Fruit fly (Drosophila melanogaster) whole organism, wandering third instar larva: ENCODE results near the gene Calr.
A peak's percentile ranks its signal among the peaks of the same experiment; 100 is the strongest.

Experiments
- Abd-B ChIP-seq: fragments of >200 bp; optimal IDR thresholded peaks from 2 replicates; lab custom pipeline; 2017; ENCODE audit warnings: missing biosample characterization, missing genetic modification characterization
- CG32264 ChIP-seq: fragments of 200-800 bp; sonication (Bioruptor generic); optimal IDR thresholded peaks from 2 replicates; lab custom pipeline; 2016; ENCODE audit warnings: missing biosample characterization, missing genetic modification characterization
- CG9705 ChIP-seq: fragments of 200-800 bp; sonication (Bioruptor generic); optimal IDR thresholded peaks from 2 replicates; lab custom pipeline; 2018; ENCODE audit warnings: missing biosample characterization, mild to moderate bottlenecking, missing genetic modification characterization
- CrebA ChIP-seq: fragments of 200-800 bp; sonication (Bioruptor generic); optimal IDR thresholded peaks from 2 replicates; lab custom pipeline; 2016; ENCODE audit warnings: missing biosample characterization, mild to moderate bottlenecking, missing genetic modification characterization, borderline replicate concordance
- Dfd ChIP-seq: fragments of >200 bp; optimal IDR thresholded peaks from 2 replicates; lab custom pipeline; 2017; ENCODE audit warnings: missing biosample characterization, missing genetic modification characterization
- Dif ChIP-seq: fragments of 200-275, 200-300 bp; sonication (Bioruptor generic); optimal IDR thresholded peaks from 2 replicates; lab custom pipeline; 2018; ENCODE audit warnings: missing biosample characterization, missing genetic modification characterization; ENCODE audit not compliant: partially characterized antibody
- GATAd ChIP-seq: sonication (Bioruptor generic); optimal IDR thresholded peaks from 2 replicates; lab custom pipeline; 2016; ENCODE audit warnings: missing biosample characterization, missing genetic modification characterization
- HLH106 ChIP-seq: fragments of 200-800 bp; optimal IDR thresholded peaks from 3 replicates; lab custom pipeline; 2019; ENCODE audit warnings: missing biosample characterization, mild to moderate bottlenecking, missing genetic modification characterization, moderate library complexity
- Hnf4 ChIP-seq: fragments of 200-800 bp; sonication (Bioruptor generic); optimal IDR thresholded peaks from 2 replicates; lab custom pipeline; 2016; ENCODE audit warnings: missing biosample characterization, mild to moderate bottlenecking, missing genetic modification characterization
- Hr78 ChIP-seq: fragments of >200 bp; optimal IDR thresholded peaks from 2 replicates; lab custom pipeline; 2017; ENCODE audit warnings: missing biosample characterization, missing genetic modification characterization
- Hr83 ChIP-seq: fragments of 200-300 bp; sonication (Bioruptor generic); optimal IDR thresholded peaks from 2 replicates; lab custom pipeline; 2016; ENCODE audit warnings: missing biosample characterization, mild to moderate bottlenecking, missing genetic modification characterization, moderate library complexity; ENCODE audit not compliant: poor library complexity, severe bottlenecking
- Jra ChIP-seq: sonication (Bioruptor generic); optimal IDR thresholded peaks from 2 replicates; lab custom pipeline; 2016; ENCODE audit warnings: missing biosample characterization, missing genetic modification characterization
- Mio ChIP-seq: sonication (Bioruptor generic); optimal IDR thresholded peaks from 2 replicates; lab custom pipeline; 2016; ENCODE audit warnings: missing biosample characterization, missing genetic modification characterization
- Myc ChIP-seq: fragments of >200 bp; optimal IDR thresholded peaks from 2 replicates; lab custom pipeline; 2017
- N ChIP-seq: fragments of >200 bp; optimal IDR thresholded peaks from 2 replicates; lab custom pipeline; 2018; ENCODE audit warnings: missing biosample characterization, missing external identifiers, missing genetic modification characterization
- OdsH ChIP-seq: fragments of 200-800 bp; sonication (Bioruptor generic); optimal IDR thresholded peaks from 2 replicates; lab custom pipeline; 2016; ENCODE audit warnings: missing biosample characterization, mild to moderate bottlenecking, missing genetic modification characterization
- Rel ChIP-seq, 2 experiments: fragments of 200-800 bp; sonication (Bioruptor generic) in 1 of 2; optimal IDR thresholded peaks; 2 replicates in 1 of 2; 3 replicates in 1 of 2; lab custom pipeline; 2016 to 2019; ENCODE audit warnings: mild to moderate bottlenecking in 2 of 2, missing biosample characterization in 2 of 2, missing genetic modification characterization in 2 of 2, moderate library complexity in 1 of 2
- Sp1 ChIP-seq: fragments of 200-800 bp; sonication (Bioruptor generic); optimal IDR thresholded peaks from 3 replicates; lab custom pipeline; 2019; ENCODE audit warnings: missing biosample characterization, mild to moderate bottlenecking, missing genetic modification characterization, moderate library complexity
- Vsx2 ChIP-seq: fragments of 200-300, 225-300 bp; sonication (Bioruptor generic); optimal IDR thresholded peaks from 2 replicates; lab custom pipeline; 2018; ENCODE audit warnings: missing biosample characterization, missing genetic modification characterization; ENCODE audit not compliant: partially characterized antibody
- br ChIP-seq: fragments of 200-800 bp; sonication (Bioruptor generic); optimal IDR thresholded peaks from 2 replicates; lab custom pipeline; 2016; ENCODE audit warnings: missing biosample characterization, missing genetic modification characterization
- brk ChIP-seq: fragments of 200-800 bp; sonication (Bioruptor generic); optimal IDR thresholded peaks from 2 replicates; lab custom pipeline; 2016; ENCODE audit warnings: missing biosample characterization, mild to moderate bottlenecking, missing genetic modification characterization
- dl ChIP-seq, 2 experiments: fragments of 175-275, 200-275 bp in 1 of 2; fragments of 200-275 bp in 1 of 2; sonication (Bioruptor generic); optimal IDR thresholded peaks; lab custom pipeline; 2018; ENCODE audit warnings: mild to moderate bottlenecking in 2 of 2, missing biosample characterization in 2 of 2, missing genetic modification characterization in 2 of 2, moderate library complexity in 2 of 2; ENCODE audit not compliant: partially characterized antibody in 2 of 2, insufficient read depth in 1 of 2
- dmrt93B ChIP-seq: fragments of 200-800 bp; sonication (Bioruptor generic); optimal IDR thresholded peaks from 2 replicates; lab custom pipeline; 2018; ENCODE audit warnings: missing biosample characterization, mild to moderate bottlenecking, missing genetic modification characterization
- dsf ChIP-seq: sonication (Bioruptor generic); optimal IDR thresholded peaks from 2 replicates; lab custom pipeline; 2016; ENCODE audit warnings: missing biosample characterization, missing genetic modification characterization, borderline replicate concordance
- ey ChIP-seq: fragments of 200-800 bp; sonication (Bioruptor generic); optimal IDR thresholded peaks from 2 replicates; lab custom pipeline; 2016; ENCODE audit warnings: missing biosample characterization, missing genetic modification characterization
- foxo ChIP-seq, 2 experiments: fragments of 200-800 bp; sonication (Bioruptor generic); optimal IDR thresholded peaks; 2 replicates in 1 of 2; 3 replicates in 1 of 2; lab custom pipeline; 2016 to 2017; ENCODE audit warnings: missing biosample characterization in 2 of 2, missing genetic modification characterization in 2 of 2
- fru ChIP-seq: fragments of 200-800 bp; sonication (Bioruptor generic); optimal IDR thresholded peaks from 3 replicates; lab custom pipeline; 2016; ENCODE audit warnings: missing biosample characterization, mild to moderate bottlenecking, missing genetic modification characterization
- h ChIP-seq: fragments of 200-800 bp; sonication (Bioruptor generic); optimal IDR thresholded peaks from 3 replicates; lab custom pipeline; 2016; ENCODE audit warnings: missing biosample characterization, mild to moderate bottlenecking, missing genetic modification characterization
- jim ChIP-seq: fragments of 175-275, 200-325 bp; sonication (Bioruptor generic); optimal IDR thresholded peaks from 2 replicates; lab custom pipeline; 2016; ENCODE audit warnings: missing biosample characterization, mild to moderate bottlenecking, missing genetic modification characterization
- lola ChIP-seq: fragments of >200 bp; optimal IDR thresholded peaks from 2 replicates; lab custom pipeline; 2017; ENCODE audit warnings: missing biosample characterization, missing genetic modification characterization
- pan ChIP-seq: fragments of >200 bp; optimal IDR thresholded peaks from 2 replicates; lab custom pipeline; 2017
- psq ChIP-seq: fragments of 200-800 bp; sonication (Bioruptor generic); optimal IDR thresholded peaks from 3 replicates; lab custom pipeline; 2017; ENCODE audit warnings: missing biosample characterization, mild to moderate bottlenecking, missing genetic modification characterization, moderate library complexity
- rgr ChIP-seq: fragments of 200-800 bp; sonication (Bioruptor generic); optimal IDR thresholded peaks from 3 replicates; lab custom pipeline; 2016; ENCODE audit warnings: missing biosample characterization, mild to moderate bottlenecking, missing genetic modification characterization
- sage ChIP-seq: fragments of 200-800 bp; sonication (Bioruptor generic); optimal IDR thresholded peaks from 2 replicates; lab custom pipeline; 2016; ENCODE audit warnings: missing biosample characterization, mild to moderate bottlenecking, missing genetic modification characterization
- sv ChIP-seq: fragments of 200-800 bp; sonication (Bioruptor generic); optimal IDR thresholded peaks from 3 replicates; lab custom pipeline; 2016; ENCODE audit warnings: missing biosample characterization, missing genetic modification characterization
- tai ChIP-seq: sonication (Bioruptor generic); optimal IDR thresholded peaks from 2 replicates; lab custom pipeline; 2016; ENCODE audit warnings: missing biosample characterization, missing genetic modification characterization
- usp ChIP-seq: fragments of >200 bp; optimal IDR thresholded peaks from 2 replicates; lab custom pipeline; 2017; ENCODE audit warnings: missing biosample characterization, missing genetic modification characterization
- woc ChIP-seq: sonication (Bioruptor generic); optimal IDR thresholded peaks from 2 replicates; lab custom pipeline; 2016; ENCODE audit warnings: missing biosample characterization, mild to moderate bottlenecking, missing genetic modification characterization

Gene Calr

DNA sequence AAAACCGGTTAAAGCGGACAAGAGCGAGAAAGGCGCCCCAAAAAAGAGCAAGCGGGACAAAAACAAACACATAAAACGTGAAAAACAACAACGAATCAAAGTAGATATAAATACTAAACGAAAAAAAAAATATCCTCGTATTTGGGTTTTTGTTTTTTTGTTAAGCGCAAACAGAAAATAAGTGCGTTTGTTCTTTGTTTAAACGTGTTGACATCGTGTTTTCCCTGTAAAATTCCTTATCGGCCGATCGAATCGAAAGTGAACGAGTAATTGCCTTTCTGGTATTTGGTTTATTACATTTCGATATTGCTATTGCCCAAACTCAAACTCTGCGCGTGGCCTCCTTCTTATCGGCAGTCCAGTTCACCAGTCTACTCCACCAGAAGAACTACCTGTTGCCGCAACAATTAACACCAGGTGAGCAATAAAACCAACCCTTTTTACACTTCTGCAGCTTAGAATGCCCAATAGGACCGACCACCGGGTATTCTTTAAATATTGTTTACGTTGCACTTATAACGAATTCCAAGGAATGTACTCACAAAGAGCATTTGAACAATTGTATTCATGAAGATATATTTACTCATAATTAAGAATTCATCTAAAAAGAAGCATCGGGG, 38.8 kb downstream of the Calr start:
- TF ChIP-seq fru (no peak), CrebA (GFP tag; lab: Kevin White, UChicago) (no peak), GATAd (GFP tag; lab: Kevin White, UChicago) (no peak), h (no peak), Abd-B (GFP tag; lab: Kevin White, UChicago) (no peak), Dfd (GFP tag; lab: Kevin White, UChicago) (no peak), CG32264 (GFP tag; lab: Kevin White, UChicago) (no peak), usp (GFP tag; lab: Kevin White, UChicago) (no peak)
- TF ChIP-seq, all 38 proteins: peak for 0

DNA sequence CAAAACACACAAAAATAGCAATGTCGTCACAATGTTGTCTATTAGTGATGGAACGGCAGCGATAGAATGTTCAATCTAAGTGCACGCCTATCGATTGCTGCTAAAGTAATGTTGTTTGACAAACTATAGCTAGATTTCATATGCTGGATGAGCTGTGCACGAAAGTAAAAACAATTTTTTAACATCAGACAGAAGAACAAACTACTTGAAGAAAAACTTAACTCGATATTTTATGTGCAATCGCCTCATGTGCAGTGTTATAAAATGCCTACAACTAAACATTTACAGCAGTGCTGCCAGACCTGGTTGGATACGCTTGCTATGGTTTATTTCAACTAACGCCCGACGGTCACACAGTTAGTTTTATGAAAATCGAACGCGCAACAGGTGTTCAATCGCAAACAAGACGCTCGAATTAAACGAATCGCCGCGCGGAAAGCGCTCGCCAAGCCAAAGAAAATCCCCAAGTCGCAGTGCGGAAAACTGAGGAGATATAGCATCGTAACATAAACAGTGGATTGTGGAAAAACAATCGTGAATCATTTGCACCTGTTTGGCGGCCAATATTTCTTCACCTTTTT, 39.6 kb downstream of the Calr start, which contains the start of the genes bocks and CG8312:
TSS of gene bocks (minus strand) at position 51 of the 581 bp plus-strand sequence.
TSS of gene CG8312 (plus strand) at position 358 of the 581 bp plus-strand sequence.
- TF ChIP-seq usp (GFP tag; lab: Kevin White, UChicago) = no peak
- TF ChIP-seq Myc (lab: Kevin White, UChicago) = peak; percentile 63
- TF ChIP-seq Abd-B (GFP tag; lab: Kevin White, UChicago) = no peak
- TF ChIP-seq lola (GFP tag; lab: Kevin White, UChicago) = no peak
- no peak for TF ChIP-seq psq (GFP tag; lab: Kevin White, UChicago)
- TF ChIP-seq Hr83 (GFP tag; lab: Kevin White, UChicago) = peak; percentile 31
- TF ChIP-seq Dfd (GFP tag; lab: Kevin White, UChicago) = no peak
- peak; percentile 53 for TF ChIP-seq h
- TF ChIP-seq rgr (GFP tag; lab: Kevin White, UChicago) = peak; percentile 42
- no peak for TF ChIP-seq N
- TF ChIP-seq OdsH (GFP tag; lab: Kevin White, UChicago) = no peak
- no peak for TF ChIP-seq jim (GFP tag; lab: Kevin White, UChicago)
- no peak for TF ChIP-seq CG32264 (GFP tag; lab: Kevin White, UChicago)
- TF ChIP-seq pan (lab: Kevin White, UChicago) = no peak
- TF ChIP-seq CG9705 (GFP tag; lab: Kevin White, UChicago) = peak; percentile 22
- peak; percentile 63 for TF ChIP-seq br (GFP tag; lab: Kevin White, UChicago)
- peak; percentile 65 for TF ChIP-seq fru
- no peak for TF ChIP-seq dmrt93B (GFP tag; lab: Kevin White, UChicago)
- peak; percentile 21 for TF ChIP-seq Sp1 (GFP tag; lab: Kevin White, UChicago)
- no peak for TF ChIP-seq brk (GFP tag; lab: Kevin White, UChicago)
- TF ChIP-seq Vsx2 = no peak
- TF ChIP-seq GATAd (GFP tag; lab: Kevin White, UChicago) = no peak
- no peak for TF ChIP-seq woc (GFP tag; lab: Kevin White, UChicago)
- TF ChIP-seq HLH106 = peak; percentile 36
- TF ChIP-seq Jra (GFP tag; lab: Kevin White, UChicago) = peak; percentile 80
- TF ChIP-seq foxo (GFP tag; optimal IDR thresholded peaks at IDR 0.05; lab: Kevin White, UChicago) = peak in 1 of 2 experiments; percentile 46
- no peak for TF ChIP-seq Rel (GFP tag; optimal IDR thresholded peaks at IDR 0.05; lab: Kevin White, UChicago)
- peak; percentile 48 for TF ChIP-seq Rel (tag; optimal IDR thresholded peaks at IDR 0.05; lab: Kevin White, UChicago)
- no peak for TF ChIP-seq tai (GFP tag; lab: Kevin White, UChicago)
- TF ChIP-seq Hr78 (GFP tag; lab: Kevin White, UChicago) = no peak
- peak; percentile 25 for TF ChIP-seq ey
- no peak for TF ChIP-seq dsf
- no peak for TF ChIP-seq sage (GFP tag; lab: Kevin White, UChicago)
- no peak for TF ChIP-seq Mio (GFP tag; lab: Kevin White, UChicago)
- no peak for TF ChIP-seq CrebA (GFP tag; lab: Kevin White, UChicago)
- peak; percentile 27 for TF ChIP-seq sv
- peak; percentile 78 for TF ChIP-seq Hnf4 (GFP tag; lab: Kevin White, UChicago)
- TF ChIP-seq dl (GFP tag; optimal IDR thresholded peaks at IDR 0.05; lab: Kevin White, UChicago; ENCODE audit: insufficient read depth in 1 of 2, partially characterized antibody in 2 of 2) = no peak
- no peak for TF ChIP-seq Dif
